Fruit fly (Drosophila melanogaster) whole organism, embryonic: ENCODE measurements around the gene CG14636.

Experiments
- Aef1 ChIP-seq: fragments of 200-800 bp; sonication (Bioruptor generic); IDR thresholded peaks from 3 replicates; pipeline ENCODE4 v1.3.6; 2022; ENCODE audit warnings: missing biosample characterization, missing genetic modification characterization
- B-H1 ChIP-seq: fragments of 200-800 bp; sonication (Bioruptor generic); IDR thresholded peaks from 3 replicates; pipeline ENCODE4 v1.3.6; 2022; ENCODE audit warnings: missing biosample characterization, missing genetic modification characterization
- C15 ChIP-seq: fragments of 200-800 bp; sonication (Bioruptor generic); IDR thresholded peaks from 3 replicates; pipeline ENCODE4 v1.3.6; 2022; ENCODE audit warnings: missing biosample characterization, missing genetic modification characterization
- CG12391 ChIP-seq: fragments of 200-800 bp; sonication (Bioruptor generic); optimal IDR thresholded peaks from 3 replicates; lab custom pipeline; 2018; ENCODE audit warnings: missing biosample characterization, mild to moderate bottlenecking, missing genetic modification characterization, moderate library complexity
- CG13424 ChIP-seq: fragments of 200-800 bp; sonication (Bioruptor generic); optimal IDR thresholded peaks from 2 replicates; lab custom pipeline; 2019; ENCODE audit warnings: missing biosample characterization, mild to moderate bottlenecking, missing genetic modification characterization, moderate library complexity
- CG13894 ChIP-seq: fragments of 200-800 bp; sonication (Bioruptor generic); optimal IDR thresholded peaks from 3 replicates; lab custom pipeline; 2018; ENCODE audit warnings: missing biosample characterization, mild to moderate bottlenecking, missing genetic modification characterization, moderate library complexity
- CG1603 ChIP-seq: fragments of 200-800 bp; sonication (Bioruptor generic); optimal IDR thresholded peaks from 2 replicates; lab custom pipeline; 2019; ENCODE audit warnings: missing biosample characterization, mild to moderate bottlenecking, missing genetic modification characterization, moderate library complexity
- CG16815 ChIP-seq: fragments of 200-800 bp; sonication (Bioruptor generic); optimal IDR thresholded peaks from 3 replicates; lab custom pipeline; 2017; ENCODE audit warnings: missing biosample characterization, mild to moderate bottlenecking, missing genetic modification characterization
- CG18599 ChIP-seq: fragments of 200-800 bp; sonication (Bioruptor generic); optimal IDR thresholded peaks from 3 replicates; lab custom pipeline; 2017; ENCODE audit warnings: missing biosample characterization, missing genetic modification characterization, mild to moderate bottlenecking, moderate library complexity, missing genetic modification reagents
- CG18764 ChIP-seq: fragments of 200-800 bp; sonication (Bioruptor generic); optimal IDR thresholded peaks from 3 replicates; lab custom pipeline; 2016; ENCODE audit warnings: missing biosample characterization, missing genetic modification characterization
- CG30020 ChIP-seq: fragments of 200-800 bp; optimal IDR thresholded peaks from 2 replicates; lab custom pipeline; 2019; ENCODE audit warnings: missing biosample characterization, mild to moderate bottlenecking, missing genetic modification characterization, moderate library complexity
- CG34376 ChIP-seq: fragments of 200-800 bp; sonication (Bioruptor generic); optimal IDR thresholded peaks from 2 replicates; lab custom pipeline; 2018; ENCODE audit warnings: missing biosample characterization, mild to moderate bottlenecking, missing genetic modification characterization
- CG3838 ChIP-seq: fragments of 200-800 bp; sonication (Bioruptor generic); optimal IDR thresholded peaks from 3 replicates; lab custom pipeline; 2016; ENCODE audit warnings: missing biosample characterization, missing genetic modification characterization
- CG5245 ChIP-seq: fragments of 200-800 bp; sonication (Bioruptor generic); optimal IDR thresholded peaks from 3 replicates; lab custom pipeline; 2016; ENCODE audit warnings: missing biosample characterization, missing genetic modification characterization
- CG8388 ChIP-seq: fragments of 200-800 bp; sonication (Bioruptor generic); optimal IDR thresholded peaks from 2 replicates; lab custom pipeline; 2019; ENCODE audit warnings: missing biosample characterization, mild to moderate bottlenecking, missing genetic modification characterization, moderate library complexity
- CHES-1-like ChIP-seq: fragments of 200-800 bp; sonication (Bioruptor generic); optimal IDR thresholded peaks from 2 replicates; lab custom pipeline; 2016; ENCODE audit warnings: missing biosample characterization, missing genetic modification characterization
- Camta ChIP-seq: fragments of 200-800 bp; sonication (Bioruptor generic); optimal IDR thresholded peaks from 2 replicates; lab custom pipeline; 2016; ENCODE audit warnings: missing biosample characterization, missing genetic modification characterization
- Chrac-16 ChIP-seq: fragments of 200-800 bp; sonication (Bioruptor generic); optimal IDR thresholded peaks from 3 replicates; lab custom pipeline; 2016; ENCODE audit warnings: missing biosample characterization, missing genetic modification characterization
- CrebB ChIP-seq: fragments of 200-800 bp; sonication (Bioruptor generic); optimal IDR thresholded peaks from 3 replicates; lab custom pipeline; 2018; ENCODE audit warnings: missing biosample characterization, mild to moderate bottlenecking, missing genetic modification characterization
- E2f1 ChIP-seq: fragments of 200-800 bp; sonication (Bioruptor generic); IDR thresholded peaks from 2 replicates; pipeline ENCODE4 v1.3.6; 2022; ENCODE audit warnings: missing biosample characterization, missing genetic modification characterization
- ERR ChIP-seq: fragments of 200-800 bp; sonication (Bioruptor generic); optimal IDR thresholded peaks from 2 replicates; lab custom pipeline; 2016; ENCODE audit warnings: missing biosample characterization, missing genetic modification characterization
- Ets97D ChIP-seq: fragments of 200-800 bp; sonication (Bioruptor generic); optimal IDR thresholded peaks from 3 replicates; lab custom pipeline; 2016; ENCODE audit warnings: missing biosample characterization, missing genetic modification characterization
- Fer2 ChIP-seq: fragments of 200-800 bp; sonication (Bioruptor generic); optimal IDR thresholded peaks from 2 replicates; lab custom pipeline; 2018; ENCODE audit warnings: missing biosample characterization, mild to moderate bottlenecking, missing genetic modification characterization, moderate library complexity
- Fer3 ChIP-seq: fragments of 200-800 bp; sonication (Bioruptor generic); optimal IDR thresholded peaks from 2 replicates; lab custom pipeline; 2018; ENCODE audit warnings: missing biosample characterization, mild to moderate bottlenecking, missing genetic modification characterization, moderate library complexity
- Hey ChIP-seq: fragments of 200-800 bp; sonication (Bioruptor generic); optimal IDR thresholded peaks from 3 replicates; lab custom pipeline; 2018; ENCODE audit warnings: missing biosample characterization, mild to moderate bottlenecking, missing genetic modification characterization
- Lpt ChIP-seq: fragments of >200 bp; optimal IDR thresholded peaks from 2 replicates; lab custom pipeline; 2018; ENCODE audit warnings: missing biosample characterization, missing genetic modification characterization
- Myb ChIP-seq: fragments of 200-800 bp; sonication (Bioruptor generic); optimal IDR thresholded peaks from 2 replicates; lab custom pipeline; 2016; ENCODE audit warnings: missing biosample characterization, missing genetic modification characterization
- NC2β ChIP-seq: fragments of 200-800 bp; sonication (Bioruptor generic); optimal IDR thresholded peaks from 2 replicates; lab custom pipeline; 2016; ENCODE audit warnings: missing biosample characterization, missing genetic modification characterization
- Spps ChIP-seq: fragments of 200-800 bp; sonication (Bioruptor generic); optimal IDR thresholded peaks from 2 replicates; lab custom pipeline; 2018; ENCODE audit warnings: missing biosample characterization, mild to moderate bottlenecking, missing genetic modification characterization
- Stat92E ChIP-seq, 3 experiments: fragments of >200 bp in 2 of 3; fragments of 200-800 bp in 1 of 3; sonication (Bioruptor generic) in 1 of 3; optimal IDR thresholded peaks; 2 replicates each; lab custom pipeline; 2017 to 2019; ENCODE audit warnings: missing biosample characterization in 3 of 3, missing genetic modification characterization in 3 of 3, mild to moderate bottlenecking in 1 of 3, moderate library complexity in 1 of 3
- Taf1 ChIP-seq: fragments of 200-800 bp; sonication (Bioruptor generic); IDR thresholded peaks from 2 replicates; pipeline ENCODE4 v1.3.6; 2022; ENCODE audit warnings: missing biosample characterization, missing genetic modification characterization
- Vsx1 ChIP-seq: fragments of 200-800 bp; sonication (Bioruptor generic); optimal IDR thresholded peaks from 2 replicates; lab custom pipeline; 2017; ENCODE audit warnings: missing biosample characterization, mild to moderate bottlenecking, missing genetic modification characterization, missing genetic modification reagents
- bigmax ChIP-seq: fragments of 200-800 bp; sonication (Bioruptor generic); optimal IDR thresholded peaks from 2 replicates; lab custom pipeline; 2018; ENCODE audit warnings: missing biosample characterization, mild to moderate bottlenecking, missing genetic modification characterization
- cas ChIP-seq: fragments of 200-800 bp; sonication (Bioruptor generic); IDR thresholded peaks from 2 replicates; pipeline ENCODE4 v1.3.6; 2022; ENCODE audit warnings: missing biosample characterization, missing genetic modification characterization
- corto ChIP-seq: fragments of 200-800 bp; sonication (Bioruptor generic); optimal IDR thresholded peaks from 2 replicates; lab custom pipeline; 2016; ENCODE audit warnings: missing biosample characterization, mild to moderate bottlenecking, missing genetic modification characterization, moderate library complexity
- crol ChIP-seq: fragments of 200-800 bp; sonication (Bioruptor generic); IDR thresholded peaks from 2 replicates; pipeline ENCODE4 v1.3.6; 2022; ENCODE audit warnings: missing biosample characterization, missing genetic modification characterization
- dm ChIP-seq: fragments of 200-800 bp; sonication (Bioruptor generic); optimal IDR thresholded peaks from 3 replicates; lab custom pipeline; 2016; ENCODE audit warnings: missing biosample characterization, missing genetic modification characterization
- dpn ChIP-seq, 2 experiments: fragments of 200-800 bp; sonication (Bioruptor generic); optimal IDR thresholded peaks; 3 replicates each; lab custom pipeline; 2016; ENCODE audit warnings: missing biosample characterization in 2 of 2, missing genetic modification characterization in 2 of 2
- gsb ChIP-seq: fragments of 200-800 bp; sonication (Bioruptor generic); IDR thresholded peaks from 2 replicates; pipeline ENCODE4 v1.3.6; 2022; ENCODE audit warnings: missing biosample characterization, missing genetic modification characterization
- hb ChIP-seq: fragments of 200-800 bp; sonication (Bioruptor generic); IDR thresholded peaks from 3 replicates; pipeline ENCODE4 v1.3.6; 2022; ENCODE audit warnings: missing biosample characterization, missing genetic modification characterization; ENCODE audit not compliant: partially characterized antibody
- jing ChIP-seq: fragments of 200-800 bp; sonication (Bioruptor generic); optimal IDR thresholded peaks from 2 replicates; lab custom pipeline; 2018; ENCODE audit warnings: missing biosample characterization, mild to moderate bottlenecking, missing genetic modification characterization
- odd ChIP-seq: fragments of 200-800 bp; sonication (Bioruptor generic); optimal IDR thresholded peaks from 2 replicates; lab custom pipeline; 2017; ENCODE audit warnings: missing biosample characterization, mild to moderate bottlenecking, missing genetic modification characterization
- pfk ChIP-seq: fragments of 200-800 bp; sonication (Bioruptor generic); optimal IDR thresholded peaks from 2 replicates; lab custom pipeline; 2018; ENCODE audit warnings: missing biosample characterization, mild to moderate bottlenecking, missing genetic modification characterization, moderate library complexity
- pros ChIP-seq: fragments of 200-800 bp; sonication (Bioruptor generic); optimal IDR thresholded peaks from 3 replicates; lab custom pipeline; 2019; ENCODE audit warnings: missing biosample characterization, mild to moderate bottlenecking, missing genetic modification characterization, moderate library complexity
- pum ChIP-seq: fragments of 200-800 bp; sonication (Bioruptor generic); optimal IDR thresholded peaks from 2 replicates; lab custom pipeline; 2016; ENCODE audit warnings: missing biosample characterization, missing genetic modification characterization
- ranshi ChIP-seq: fragments of 200-800 bp; sonication (Bioruptor generic); IDR thresholded peaks from 2 replicates; pipeline ENCODE4 v1.3.6; 2022; ENCODE audit warnings: missing biosample characterization, missing genetic modification characterization
- tap ChIP-seq: fragments of 200-800 bp; optimal IDR thresholded peaks from 3 replicates; lab custom pipeline; 2019; ENCODE audit warnings: missing biosample characterization, mild to moderate bottlenecking, missing genetic modification characterization, moderate library complexity
- trem ChIP-seq: fragments of 200-800 bp; optimal IDR thresholded peaks from 3 replicates; lab custom pipeline; 2019; ENCODE audit warnings: missing biosample characterization, mild to moderate bottlenecking, missing genetic modification characterization, moderate library complexity
- yki ChIP-seq: fragments of >200 bp; optimal IDR thresholded peaks from 3 replicates; lab custom pipeline; 2018

Gene CG14636

DNA sequence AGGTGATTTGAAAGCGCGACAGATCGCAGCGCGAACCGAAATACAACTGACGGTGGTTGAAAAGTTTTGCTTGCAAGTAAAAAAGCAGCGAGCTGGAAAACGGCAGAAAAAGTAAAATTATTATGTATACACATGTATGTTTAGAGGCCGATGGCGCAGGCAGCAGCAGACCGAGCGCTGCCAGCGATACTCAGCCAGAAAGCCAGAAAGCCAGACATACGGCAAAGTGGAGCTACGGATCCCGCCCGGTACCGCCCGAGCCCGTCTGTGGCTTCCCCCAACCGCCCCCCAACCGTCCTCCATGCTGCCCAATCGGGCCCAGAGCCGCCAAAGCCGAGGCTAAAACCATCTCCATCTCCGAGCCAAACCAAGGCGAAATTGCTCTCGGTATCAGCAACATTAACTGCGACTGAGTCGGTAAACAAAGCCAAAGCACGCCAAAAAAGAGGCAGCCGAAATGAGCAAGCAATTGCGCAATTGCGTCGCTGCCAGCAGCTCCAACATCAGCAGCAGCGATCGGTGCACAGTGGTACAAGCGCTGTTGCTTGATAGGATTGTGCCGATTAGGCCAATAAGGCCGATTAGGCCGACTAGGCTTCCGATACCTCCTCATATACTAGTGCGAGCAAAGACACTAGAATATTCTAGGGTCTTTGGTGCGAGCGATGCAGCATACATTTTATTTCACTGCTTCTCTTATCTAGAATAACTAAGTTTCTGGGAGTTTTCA, at the start of gene CG14636 (continued):
- TF ChIP-seq crol (GFP tag; lab: Robert Waterston, UW) (peak; percentile 85), CG8388 (peak; percentile 21), Stat92E (GFP tag; optimal IDR thresholded peaks at IDR 0.05; lab: Kevin White, UChicago) (no peak), pum (peak; percentile 43), C15 (GFP tag; lab: Robert Waterston, UW) (peak; percentile 71; the same call in 1 of the 3 replicates), corto (no peak), Ets97D (GFP tag; lab: Kevin White, UChicago) (peak; percentile 14), CG5245 (GFP tag; lab: Kevin White, UChicago) (peak; percentile 25), CG18764 (no peak), CG30020 (tag; lab: Kevin White, UChicago) (no peak), hb (peak; percentile 62; the same call in 1 of the 3 replicates), trem (tag; lab: Kevin White, UChicago) (no peak), CG34376 (GFP tag; lab: Kevin White, UChicago) (peak; percentile 61), yki (lab: Kevin White, UChicago) (no peak), CG18599 (GFP tag; lab: Kevin White, UChicago) (peak; percentile 83), Hey (tag; lab: Kevin White, UChicago) (no peak), B-H1 (peak; percentile 60), CrebB (tag; lab: Kevin White, UChicago) (peak; percentile 53), cas (GFP tag; lab: Robert Waterston, UW) (0 out of 2 replicates have a peak, but pooled peaks have one; percentile 39), NC2β (GFP tag; lab: Kevin White, UChicago) (peak; percentile 62), CG13424 (tag; lab: Kevin White, UChicago) (peak; percentile 73), Chrac-16 (peak; percentile 63), jing (GFP tag; lab: Kevin White, UChicago) (peak; percentile 58), ERR (GFP tag; lab: Kevin White, UChicago) (peak; percentile 18), Lpt (GFP tag; lab: Kevin White, UChicago) (no peak), Vsx1 (no peak), CG1603 (tag; lab: Kevin White, UChicago) (peak; percentile 61), odd (peak; percentile 66), bigmax (GFP tag; lab: Kevin White, UChicago) (no peak), E2f1 (GFP tag; lab: Robert Waterston, UW) (peak; percentile 74), ranshi (GFP tag; lab: Robert Waterston, UW) (peak; percentile 48; the same call in 1 of the 2 replicates), CG3838 (GFP tag; lab: Kevin White, UChicago) (no peak), Myb (GFP tag; lab: Kevin White, UChicago) (peak; percentile 53), Spps (tag; lab: Kevin White, UChicago) (no peak), pfk (GFP tag; lab: Kevin White, UChicago) (no peak), Fer3 (peak; percentile 72), dm (GFP tag; lab: Kevin White, UChicago) (peak; percentile 21), CHES-1-like (GFP tag; lab: Kevin White, UChicago) (peak; percentile 69), Aef1 (GFP tag; lab: Robert Waterston, UW) (peak; percentile 53; the same call in 2 of the 3 replicates), Camta (GFP tag; lab: Kevin White, UChicago) (peak; percentile 48), gsb (peak; percentile 67), CG12391 (tag; lab: Kevin White, UChicago) (peak; percentile 47), CG13894 (tag; lab: Kevin White, UChicago) (no peak), pros (GFP tag; lab: Kevin White, UChicago) (peak; percentile 12), tap (tag; lab: Kevin White, UChicago) (peak; percentile 69), dpn (GFP tag; optimal IDR thresholded peaks at IDR 0.05; lab: Kevin White, UChicago) (peak; percentile 73 to 74), CG16815 (GFP tag; lab: Kevin White, UChicago) (peak; percentile 24), Fer2 (tag; lab: Kevin White, UChicago) (peak; percentile 22), Taf1 (GFP tag; lab: Robert Waterston, UW) (peak; percentile 35; the same call in 1 of the 2 replicates)
